Worm (Caenorhabditis elegans): ENCODE data around the gene ncx-1.

ncx-1 gene

ce11 chrV:20135247-20135646 lies 14.8 kb upstream of the ncx-1 start, which contains the start of gene Y113G7A.22:
Gene Y113G7A.22, minus strand, starts transcription at chrV:20135347.
- TF ChIP-seq ceh-43 (GFP tag; optimal IDR thresholded peaks at IDR 0.05) = no peak
- no peak for TF ChIP-seq nhr-76 (tag; optimal IDR thresholded peaks at IDR 0.05)
- TF ChIP-seq M03D4.4 (tag; optimal IDR thresholded peaks at IDR 0.05) = no peak
- no peak for TF ChIP-seq ham-2 (GFP tag; optimal IDR thresholded peaks at IDR 0.05)
- no peak for TF ChIP-seq nhr-237 (tag; optimal IDR thresholded peaks at IDR 0.05)
- no peak for TF ChIP-seq drap-1 (GFP tag; optimal IDR thresholded peaks at IDR 0.05)
- no peak for TF ChIP-seq sptf-1 (tag; optimal IDR thresholded peaks at IDR 0.05)
- no peak for TF ChIP-seq lin-13 (tag; optimal IDR thresholded peaks at IDR 0.05)
- no peak for TF ChIP-seq elt-1 (tag; optimal IDR thresholded peaks at IDR 0.05; ENCODE audit: borderline replicate concordance, insufficient read depth)
- TF ChIP-seq zip-8 (tag; optimal IDR thresholded peaks at IDR 0.05) = no peak
- TF ChIP-seq mab-5 (tag; optimal IDR thresholded peaks at IDR 0.05) = no peak
- no peak for TF ChIP-seq ces-1 (GFP tag; optimal IDR thresholded peaks at IDR 0.05)
- TF ChIP-seq ceh-39 (tag; optimal IDR thresholded peaks at IDR 0.05) = no peak
- no peak for TF ChIP-seq unc-39 (tag; optimal IDR thresholded peaks at IDR 0.05)
- no peak for TF ChIP-seq ztf-11 (tag; optimal IDR thresholded peaks at IDR 0.05)
- no peak for TF ChIP-seq pha-4 (tag; optimal IDR thresholded peaks at IDR 0.05)
- no peak for TF ChIP-seq nhr-2 (tag; optimal IDR thresholded peaks at IDR 0.05)
- TF ChIP-seq sem-2 (GFP tag; optimal IDR thresholded peaks at IDR 0.05) = no peak
- no peak for TF ChIP-seq hlh-1 (tag; optimal IDR thresholded peaks at IDR 0.05)
- no peak for TF ChIP-seq nhr-12 (tag; optimal IDR thresholded peaks at IDR 0.05)

ce11 chrV:20134797-20135196 lies 14.3 kb upstream of the ncx-1 start:
- no peak for TF ChIP-seq flh-1 (GFP tag; optimal IDR thresholded peaks at IDR 0.05)
- TF ChIP-seq tbx-8 (GFP tag; optimal IDR thresholded peaks at IDR 0.05) = no peak
- no peak for TF ChIP-seq nhr-28 (tag; optimal IDR thresholded peaks at IDR 0.05)
- TF ChIP-seq sem-2 (GFP tag; optimal IDR thresholded peaks at IDR 0.05) = no peak
- TF ChIP-seq ceh-43 (GFP tag; optimal IDR thresholded peaks at IDR 0.05) = no peak
- no peak for TF ChIP-seq nhr-237 (tag; optimal IDR thresholded peaks at IDR 0.05)
- no peak for TF ChIP-seq ces-1 (GFP tag; optimal IDR thresholded peaks at IDR 0.05)
- no peak for TF ChIP-seq nhr-2 (tag; optimal IDR thresholded peaks at IDR 0.05)
- no peak for TF ChIP-seq snpc-4 (tag; optimal IDR thresholded peaks at IDR 0.05)
- no peak for TF ChIP-seq blmp-1 (tag; optimal IDR thresholded peaks at IDR 0.05)
- no peak for TF ChIP-seq elt-1 (tag; optimal IDR thresholded peaks at IDR 0.05; ENCODE audit: borderline replicate concordance, insufficient read depth)
- TF ChIP-seq nhr-76 (tag; optimal IDR thresholded peaks at IDR 0.05) = no peak
- TF ChIP-seq mls-2 (tag; optimal IDR thresholded peaks at IDR 0.05) = no peak
- no peak for TF ChIP-seq unc-39 (tag; optimal IDR thresholded peaks at IDR 0.05)
- TF ChIP-seq ztf-11 (tag; optimal IDR thresholded peaks at IDR 0.05) = no peak

- TF ChIP-seq flh-1 (GFP tag; optimal IDR thresholded peaks at IDR 0.05) = no peak
- no peak for TF ChIP-seq snpc-4 (tag; optimal IDR thresholded peaks at IDR 0.05)
- no peak for TF ChIP-seq unc-120 (tag; optimal IDR thresholded peaks at IDR 0.05; ENCODE audit: poor library complexity, severe bottlenecking)
- no peak for TF ChIP-seq mep-1 (tag; optimal IDR thresholded peaks at IDR 0.05)
These were observed 12.7 kb upstream of the ncx-1 start, which contains the start of gene ssu-1 for ce11 chrV:20133163-20133562. Gene ssu-1, minus strand, starts transcription at chrV:20133263.

- TF ChIP-seq unc-39 (tag; optimal IDR thresholded peaks at IDR 0.05) = no peak
- TF ChIP-seq nhr-2 (tag; optimal IDR thresholded peaks at IDR 0.05) = no peak
- no peak for TF ChIP-seq elt-3 (tag; optimal IDR thresholded peaks at IDR 0.05)
These were observed 7.1 kb upstream of the ncx-1 start for ce11 chrV:20127543-20127942.

DNA sequence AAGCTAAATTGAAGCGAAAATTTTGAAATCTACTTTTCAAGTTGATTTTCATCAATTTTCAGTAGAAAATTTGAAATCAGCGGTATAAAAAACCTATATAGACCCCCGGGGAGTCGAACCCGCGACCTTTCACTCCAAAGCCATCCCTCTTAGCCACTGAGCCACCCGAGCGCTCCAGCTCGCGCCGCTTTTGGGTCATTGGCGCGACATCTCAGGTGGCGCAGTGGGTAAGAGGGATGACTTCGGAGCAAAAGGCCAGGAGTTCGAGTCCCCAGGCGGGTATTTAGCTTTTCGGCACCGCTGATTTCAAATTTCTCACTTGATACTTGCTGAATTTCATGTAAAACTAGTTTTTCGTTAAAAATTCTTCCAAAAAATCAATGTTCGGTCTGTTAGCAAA lies 6.2 kb upstream of the ncx-1 start:
- TF ChIP-seq ham-2 (GFP tag; optimal IDR thresholded peaks at IDR 0.05) (no peak), ceh-39 (tag; optimal IDR thresholded peaks at IDR 0.05) (no peak), hlh-1 (tag; optimal IDR thresholded peaks at IDR 0.05) (no peak), unc-39 (tag; optimal IDR thresholded peaks at IDR 0.05) (no peak), nhr-2 (tag; optimal IDR thresholded peaks at IDR 0.05) (no peak), pha-4 (tag; optimal IDR thresholded peaks at IDR 0.05) (no peak), zip-8 (tag; optimal IDR thresholded peaks at IDR 0.05) (no peak)

- no peak for TF ChIP-seq sptf-1 (tag; optimal IDR thresholded peaks at IDR 0.05)
- no peak for TF ChIP-seq mab-5 (tag; optimal IDR thresholded peaks at IDR 0.05)
- no peak for TF ChIP-seq drap-1 (GFP tag; optimal IDR thresholded peaks at IDR 0.05)
- TF ChIP-seq M03D4.4 (tag; optimal IDR thresholded peaks at IDR 0.05) = no peak
- TF ChIP-seq unc-39 (tag; optimal IDR thresholded peaks at IDR 0.05) = no peak
- TF ChIP-seq mep-1 (tag; optimal IDR thresholded peaks at IDR 0.05) = no peak
- no peak for TF ChIP-seq pha-4 (tag; optimal IDR thresholded peaks at IDR 0.05)
- TF ChIP-seq cnd-1 (tag; optimal IDR thresholded peaks at IDR 0.05) = no peak
- no peak for TF ChIP-seq lin-13 (tag; optimal IDR thresholded peaks at IDR 0.05)
- no peak for TF ChIP-seq elt-1 (tag; optimal IDR thresholded peaks at IDR 0.05; ENCODE audit: borderline replicate concordance, insufficient read depth)
- no peak for TF ChIP-seq elt-3 (tag; optimal IDR thresholded peaks at IDR 0.05)
- no peak for TF ChIP-seq blmp-1 (tag; optimal IDR thresholded peaks at IDR 0.05)
- TF ChIP-seq nhr-28 (tag; optimal IDR thresholded peaks at IDR 0.05) = no peak
These were observed 4.7 kb upstream of the ncx-1 start for ce11 chrV:20125137-20125536.

Measured in whole organism, mixed stage, embryonic.